Fruit fly (Drosophila melanogaster): ENCODE results near the gene Oatp33Ea.

Gene Oatp33Ea

dm6 chr2L:12433712-12434534 is 11.8 kb downstream of the Oatp33Ea start, which contains the start of gene eRF3 (continued):
- TF ChIP-seq vnd (GFP tag; IDR thresholded peaks at IDR 0.05; ENCODE audit: partially characterized antibody) (0 out of 3 replicates have a peak, but pooled peaks have one; percentile 43), CG9727 (GFP tag; optimal IDR thresholded peaks at IDR 0.05) (peak; percentile 87), CG10321 (GFP tag; IDR thresholded peaks at IDR 0.05) (peak; percentile 63), H2.0 (GFP tag; IDR thresholded peaks at IDR 0.05) (peak; percentile 69), Lhr (GFP tag; optimal IDR thresholded peaks at IDR 0.05) (no peak), MBD-R2 (GFP tag; IDR thresholded peaks at IDR 0.05) (0 out of 2 replicates have a peak, but pooled peaks have one; percentile 30), CG43689 (GFP tag; IDR thresholded peaks at IDR 0.05) (peak; percentile 39), nau (GFP tag; optimal IDR thresholded peaks at IDR 0.05) (no peak), Camta (GFP tag; optimal IDR thresholded peaks at IDR 0.05) (no peak), Doc3 (GFP tag; IDR thresholded peaks at IDR 0.05; ENCODE audit: partially characterized antibody) (peak; percentile 35; the same call in 1 of the 3 replicates), BtbVII (GFP tag; optimal IDR thresholded peaks at IDR 0.05) (peak; percentile 47), eyg (GFP tag; optimal IDR thresholded peaks at IDR 0.05) (no peak), Ada2b (GFP tag; IDR thresholded peaks at IDR 0.05) (peak; percentile 65), jumu (GFP tag; optimal IDR thresholded peaks at IDR 0.05) (no peak), CG2875 (GFP tag; optimal IDR thresholded peaks at IDR 0.05) (peak; percentile 26), ind (GFP tag; optimal IDR thresholded peaks at IDR 0.05) (peak; percentile 77), CG34376 (GFP tag; optimal IDR thresholded peaks at IDR 0.05) (no peak), ttk (GFP tag; IDR thresholded peaks at IDR 0.05) (peak; percentile 53; the same call in 1 of the 2 replicates), CG8281 (tag; optimal IDR thresholded peaks at IDR 0.05) (peak; percentile 45), schlank (tag; optimal IDR thresholded peaks at IDR 0.05) (no peak), CG14965 (GFP tag; optimal IDR thresholded peaks at IDR 0.05; ENCODE audit: borderline replicate concordance) (no peak), cwo (GFP tag; optimal IDR thresholded peaks at IDR 0.05) (peak; percentile 57), trh (GFP tag; optimal IDR thresholded peaks at IDR 0.05) (peak; percentile 33), corto (GFP tag; optimal IDR thresholded peaks at IDR 0.05) (no peak), zen (tag; optimal IDR thresholded peaks at IDR 0.05) (peak; percentile 69), CG2889 (GFP tag; IDR thresholded peaks at IDR 0.05) (peak; percentile 56; the same call in 2 of the 3 replicates), so (GFP tag; IDR thresholded peaks at IDR 0.05) (0 out of 3 replicates have a peak, but pooled peaks have one; percentile 36), CG4854 (GFP tag; optimal IDR thresholded peaks at IDR 0.05) (no peak), fru (optimal IDR thresholded peaks at IDR 0.05) (no peak), cas (GFP tag; IDR thresholded peaks at IDR 0.05) (no peak), Scr (GFP tag; IDR thresholded peaks at IDR 0.05; ENCODE audit: partially characterized antibody) (peak; percentile 55), Mad (GFP tag; optimal IDR thresholded peaks at IDR 0.05) (peak; percentile 5), Nf-YA (GFP tag; IDR thresholded peaks at IDR 0.05) (no peak; the same call in 1 of the 2 replicates), zen2 (GFP tag; IDR thresholded peaks at IDR 0.05; ENCODE audit: partially characterized antibody) (no peak), slbo (GFP tag; IDR thresholded peaks at IDR 0.05) (peak; percentile 87), hkb (optimal IDR thresholded peaks at IDR 0.05) (no peak), hkb (GFP tag; IDR thresholded peaks at IDR 0.05) (peak; percentile 66), NK7.1 (GFP tag; optimal IDR thresholded peaks at IDR 0.05) (no peak), CG9817 (tag; optimal IDR thresholded peaks at IDR 0.05) (peak; percentile 81), Eip74EF (GFP tag; optimal IDR thresholded peaks at IDR 0.05) (peak in 1 of 2 experiments; percentile 3), gce (GFP tag; IDR thresholded peaks at IDR 0.05) (0 out of 3 replicates have a peak, but pooled peaks have one; percentile 5), HmgZ (tag; optimal IDR thresholded peaks at IDR 0.05) (peak; percentile 6), CG7928 (GFP tag; optimal IDR thresholded peaks at IDR 0.05) (no peak), dpn (GFP tag; optimal IDR thresholded peaks at IDR 0.05) (peak in 1 of 2 experiments; percentile 75), seq (GFP tag; IDR thresholded peaks at IDR 0.05) (peak; percentile 21; the same call in 1 of the 2 replicates), CG30020 (tag; optimal IDR thresholded peaks at IDR 0.05) (peak; percentile 92), fd64A (GFP tag; optimal IDR thresholded peaks at IDR 0.05) (no peak), gsb (GFP tag; IDR thresholded peaks at IDR 0.05) (peak; percentile 53; the same call in 1 of the 2 replicates)
